Worm (Caenorhabditis elegans): ENCODE measurements around the gene Y73C8B.3.
A peak's percentile ranks its signal among the peaks of the same experiment; 100 is the strongest.

The Y73C8B.3 gene

ce11 chrV:3234887-3235286 lies 41.9 kb upstream of the Y73C8B.3 start, which contains the start of gene K08D9.6:
Gene K08D9.6 (minus strand): TSS chrV:3234987.
- TF ChIP-seq D1046.2 (GFP tag; IDR thresholded peaks at IDR 0.05) = no peak

DNA sequence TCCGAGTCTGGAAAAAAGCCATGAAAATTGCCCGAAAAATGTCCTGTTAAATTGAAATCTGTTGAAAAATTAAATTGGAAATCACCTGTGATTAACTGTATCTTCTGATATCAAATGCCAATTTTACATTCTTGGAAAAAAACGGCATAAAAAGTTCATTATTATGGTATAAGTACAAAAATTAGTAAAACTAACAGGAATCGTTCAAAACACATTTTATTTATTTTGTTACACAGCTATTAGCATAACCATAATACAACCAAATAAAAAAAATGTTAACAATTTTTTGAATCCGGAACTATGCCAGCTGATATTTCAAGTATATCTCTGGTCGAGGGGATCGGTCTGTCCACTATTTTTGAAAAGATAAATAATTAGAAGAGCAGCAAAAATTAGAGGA lies 37.6 kb upstream of the Y73C8B.3 start, which contains the start of gene K08D9.10:
Gene K08D9.10 (plus strand): TSS at position 301 of the 400 bp plus-strand sequence.
- TF ChIP-seq nhr-102 (tag; optimal IDR thresholded peaks at IDR 0.05) (no peak), zfp-2 (tag; optimal IDR thresholded peaks at IDR 0.05) (no peak), ZK337.2 (GFP tag; IDR thresholded peaks at IDR 0.05) (no peak), sdz-12 (GFP tag; optimal IDR thresholded peaks at IDR 0.05) (no peak), ceh-82 (tag; optimal IDR thresholded peaks at IDR 0.05) (no peak), ztf-11 (tag; optimal IDR thresholded peaks at IDR 0.05) (no peak)

ce11 chrV:3230150-3230549 lies 37.1 kb upstream of the Y73C8B.3 start:
- no peak for TF ChIP-seq zfp-2 (tag; optimal IDR thresholded peaks at IDR 0.05)

DNA sequence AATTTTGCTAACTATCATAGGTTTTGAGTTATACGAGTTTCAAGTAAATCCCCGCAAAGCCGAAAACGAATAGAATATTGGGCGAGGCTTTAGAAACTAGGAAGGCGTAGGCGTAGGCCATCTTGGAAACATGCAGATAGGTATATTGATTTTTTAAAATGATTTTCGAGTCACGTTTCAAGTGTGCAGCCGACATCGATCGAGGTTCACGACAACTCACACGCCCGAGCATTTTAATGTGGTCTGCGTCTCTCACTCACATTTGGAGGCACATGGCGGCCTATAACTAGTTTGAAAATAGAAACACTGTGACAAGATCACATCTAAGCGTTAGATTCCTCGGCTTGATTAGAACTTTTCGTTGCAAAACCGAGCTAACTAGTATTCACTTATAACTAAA lies 34.3 kb upstream of the Y73C8B.3 start, which contains the start of gene K08D9.2:
Gene K08D9.2 (plus strand): TSS at position 301 of the 400 bp plus-strand sequence.
- no peak for TF ChIP-seq ceh-20 (GFP tag; IDR thresholded peaks at IDR 0.05)
- no peak for TF ChIP-seq lin-29 (GFP tag; IDR thresholded peaks at IDR 0.05)
- TF ChIP-seq daf-16 (GFP tag; optimal IDR thresholded peaks at IDR 0.05) = no peak
- TF ChIP-seq daf-16 (tag; optimal IDR thresholded peaks at IDR 0.05) = no peak
- TF ChIP-seq nhr-25 (tag; optimal IDR thresholded peaks at IDR 0.05; ENCODE audit: borderline replicate concordance, insufficient read depth) = no peak
- no peak for TF ChIP-seq lir-3 (tag; optimal IDR thresholded peaks at IDR 0.05)
- TF ChIP-seq nhr-11 (tag; optimal IDR thresholded peaks at IDR 0.05) = no peak
- no peak for TF ChIP-seq fos-1 (tag; optimal IDR thresholded peaks at IDR 0.05)
- no peak for TF ChIP-seq snpc-1.2 (GFP tag; IDR thresholded peaks at IDR 0.05)

DNA sequence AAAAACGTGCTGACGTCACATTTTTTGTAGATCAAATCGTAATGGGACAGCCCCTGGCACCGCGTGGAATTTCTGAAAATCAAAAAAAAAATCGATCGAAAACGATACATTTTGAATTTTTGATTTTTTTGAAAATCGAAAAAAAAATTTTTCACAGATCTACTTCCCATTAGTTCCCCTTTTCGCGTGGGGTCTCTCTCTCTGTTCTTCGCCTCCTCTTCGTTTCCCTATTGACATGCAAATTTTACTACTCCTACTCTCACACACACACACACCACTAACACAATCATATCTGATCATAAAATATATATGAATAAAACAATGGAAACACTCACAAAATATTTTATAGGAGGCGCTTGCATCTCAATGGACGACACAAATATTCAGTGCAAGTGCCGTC lies 25.6 kb upstream of the Y73C8B.3 start:
- TF ChIP-seq skn-1 (tag; optimal IDR thresholded peaks at IDR 0.05) (no peak), Y48G9A.11 (GFP tag; IDR thresholded peaks at IDR 0.05) (no peak), mep-1 (tag; optimal IDR thresholded peaks at IDR 0.05) (no peak), T26A8.4 (GFP tag; IDR thresholded peaks at IDR 0.05) (no peak), attf-4 (tag; optimal IDR thresholded peaks at IDR 0.05) (no peak), duxl-1 (tag; optimal IDR thresholded peaks at IDR 0.05; ENCODE audit: poor library complexity) (no peak), unc-62 (GFP tag; optimal IDR thresholded peaks at IDR 0.05 in 1 of 2) (peak in 1 of 2 experiments; percentile 31), unc-62 (tag; optimal IDR thresholded peaks at IDR 0.05) (no peak), snpc-4 (tag; optimal IDR thresholded peaks at IDR 0.05) (no peak), nhr-10 (tag; optimal IDR thresholded peaks at IDR 0.05) (no peak)

DNA sequence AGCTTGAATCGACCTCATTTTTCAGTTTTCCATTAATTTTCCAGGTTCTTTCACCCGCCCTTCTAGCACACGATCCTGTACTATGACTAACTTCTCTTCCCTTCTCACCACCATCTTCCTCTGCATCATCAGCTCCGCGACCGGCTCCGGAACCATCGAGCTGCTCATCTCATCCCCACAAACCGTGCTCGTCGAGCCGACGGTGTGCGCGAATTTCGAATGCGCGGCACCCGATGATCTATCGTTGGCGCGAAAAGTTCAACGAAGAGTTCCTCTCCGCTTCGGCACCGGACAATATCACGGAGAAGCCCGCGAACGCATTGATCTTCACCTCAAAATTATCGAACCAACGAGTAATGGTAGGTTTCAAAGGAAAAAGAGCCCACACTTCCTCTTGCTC lies 17.1 kb upstream of the Y73C8B.3 start, which contains the start of gene apx-1:
Gene apx-1 (plus strand): TSS at position 50 of the 400 bp plus-strand sequence.
- TF ChIP-seq fos-1 (tag; optimal IDR thresholded peaks at IDR 0.05) (no peak), set-16 (GFP tag; IDR thresholded peaks at IDR 0.05) (peak; percentile 78), aha-1 (tag) (peak; percentile 9), egl-27 (tag; optimal IDR thresholded peaks at IDR 0.05) (no peak), ztf-11 (tag; optimal IDR thresholded peaks at IDR 0.05) (no peak), nhr-6 (tag; optimal IDR thresholded peaks at IDR 0.05) (no peak)

ce11 chrV:3208940-3209339 lies 15.9 kb upstream of the Y73C8B.3 start:
- TF ChIP-seq unc-62 (GFP tag; optimal IDR thresholded peaks at IDR 0.05 in 1 of 2) = peak in 1 of 2 experiments; percentile 82
- TF ChIP-seq unc-62 (tag; optimal IDR thresholded peaks at IDR 0.05) = no peak
- no peak for TF ChIP-seq lin-38 (GFP tag; IDR thresholded peaks at IDR 0.05)

Measured in whole organism, L4 larva.